Fruit fly (Drosophila melanogaster) whole organism, pupa: Measurements from ENCODE around the gene HIPP1.

Source experiments
- CG10348 ChIP-seq: fragments of 200-800 bp; sonication (Bioruptor generic); IDR thresholded peaks from 2 replicates; pipeline ENCODE4 v1.3.6; 2022; ENCODE audit warnings: missing biosample characterization, missing genetic modification characterization
- CG12605 ChIP-seq: fragments of 200-800 bp; sonication (Bioruptor generic); IDR thresholded peaks from 2 replicates; pipeline ENCODE4 v1.3.6; 2022; ENCODE audit warnings: missing biosample characterization, missing genetic modification characterization
- CG13204 ChIP-seq: fragments of 200-800 bp; sonication (Bioruptor generic); optimal IDR thresholded peaks from 2 replicates; lab custom pipeline; 2018; ENCODE audit warnings: missing biosample characterization, mild to moderate bottlenecking, missing genetic modification characterization, moderate library complexity
- CG14655 ChIP-seq: fragments of 200-800 bp; sonication (Bioruptor generic); optimal IDR thresholded peaks from 3 replicates; lab custom pipeline; 2017; ENCODE audit warnings: mild to moderate bottlenecking, missing biosample characterization, missing genetic modification reagents, missing genetic modification characterization
- CG15710 ChIP-seq: fragments of 200-800 bp; sonication (Bioruptor generic); optimal IDR thresholded peaks from 2 replicates; lab custom pipeline; 2018; ENCODE audit warnings: missing biosample characterization, mild to moderate bottlenecking, missing genetic modification characterization, moderate library complexity
- CG17806 ChIP-seq: fragments of 200-800 bp; sonication (Bioruptor generic); optimal IDR thresholded peaks from 2 replicates; lab custom pipeline; 2018; ENCODE audit warnings: missing biosample characterization, mild to moderate bottlenecking, missing genetic modification characterization, moderate library complexity
- CG32121 ChIP-seq: fragments of 200-800 bp; sonication (Bioruptor generic); IDR thresholded peaks from 2 replicates; pipeline ENCODE4 v1.3.6; 2022; ENCODE audit warnings: missing biosample characterization, missing genetic modification characterization
- CG34367 ChIP-seq: fragments of 200-800 bp; sonication (Bioruptor generic); optimal IDR thresholded peaks from 2 replicates; lab custom pipeline; 2018; ENCODE audit warnings: missing biosample characterization, mild to moderate bottlenecking, missing genetic modification characterization
- CG4496 ChIP-seq: fragments of 200-800 bp; sonication (Bioruptor generic); IDR thresholded peaks from 3 replicates; pipeline ENCODE4 v1.3.6; 2022; ENCODE audit warnings: missing biosample characterization, missing genetic modification characterization
- CG8159 ChIP-seq: fragments of 200-800 bp; sonication (Bioruptor generic); optimal IDR thresholded peaks from 3 replicates; lab custom pipeline; 2018; ENCODE audit warnings: missing biosample characterization, mild to moderate bottlenecking, missing genetic modification characterization, moderate library complexity
- CG8301 ChIP-seq: fragments of 200-800 bp; sonication (Bioruptor generic); optimal IDR thresholded peaks from 2 replicates; lab custom pipeline; 2018; ENCODE audit warnings: missing biosample characterization, mild to moderate bottlenecking, missing genetic modification characterization
- CG9948 ChIP-seq: fragments of 200-800 bp; sonication (Bioruptor generic); optimal IDR thresholded peaks from 2 replicates; lab custom pipeline; 2018; ENCODE audit warnings: missing biosample characterization, mild to moderate bottlenecking, missing genetic modification characterization, moderate library complexity
- D1 ChIP-seq: fragments of 200-800 bp; sonication (Bioruptor generic); optimal IDR thresholded peaks from 2 replicates; lab custom pipeline; 2018; ENCODE audit warnings: missing biosample characterization, mild to moderate bottlenecking, missing genetic modification characterization, moderate library complexity
- EcR ChIP-seq: fragments of 200-800 bp; sonication (Bioruptor generic); optimal IDR thresholded peaks from 3 replicates; lab custom pipeline; 2019; ENCODE audit warnings: missing biosample characterization, missing genetic modification characterization, mild to moderate bottlenecking, moderate library complexity, missing genetic modification reagents
- Ets98B ChIP-seq: fragments of 200-800 bp; sonication (Bioruptor generic); IDR thresholded peaks from 2 replicates; pipeline ENCODE4 v1.3.6; 2022; ENCODE audit warnings: missing biosample characterization, missing genetic modification characterization
- Pif1A ChIP-seq: fragments of 200-800 bp; sonication (Bioruptor generic); optimal IDR thresholded peaks from 3 replicates; lab custom pipeline; 2016; ENCODE audit warnings: missing biosample characterization, missing genetic modification characterization
- Pif1B ChIP-seq: fragments of 200-800 bp; sonication (Bioruptor generic); optimal IDR thresholded peaks from 3 replicates; lab custom pipeline; 2016; ENCODE audit warnings: missing biosample characterization, missing genetic modification characterization
- Snoo ChIP-seq: fragments of 200-800 bp; sonication (Bioruptor generic); optimal IDR thresholded peaks from 3 replicates; lab custom pipeline; 2017; ENCODE audit warnings: missing biosample characterization, mild to moderate bottlenecking, missing genetic modification characterization, inconsistent platforms
- fd96Ca ChIP-seq: fragments of 200-800 bp; sonication (Bioruptor generic); IDR thresholded peaks from 3 replicates; pipeline ENCODE4 v1.3.6; 2022; ENCODE audit warnings: missing biosample characterization, missing genetic modification characterization
- gl ChIP-seq: fragments of 200-800 bp; sonication (Bioruptor generic); optimal IDR thresholded peaks from 2 replicates; lab custom pipeline; 2018; ENCODE audit warnings: missing biosample characterization, mild to moderate bottlenecking, missing genetic modification characterization
- rn ChIP-seq: fragments of 200-800 bp; sonication (Bioruptor generic); IDR thresholded peaks from 2 replicates; pipeline ENCODE4 v1.3.6; 2022; ENCODE audit warnings: missing biosample characterization, missing genetic modification characterization

The HIPP1 gene

dm6 chr3L:20796757-20797156 lies 12.7 kb upstream of the HIPP1 start:
- TF ChIP-seq CG32121 (GFP tag; lab: Robert Waterston, UW) = no peak
- TF ChIP-seq CG4496 (GFP tag; lab: Robert Waterston, UW) = no peak
- no peak for TF ChIP-seq CG12605 (GFP tag; lab: Robert Waterston, UW)
- TF ChIP-seq CG14655 (GFP tag; lab: Kevin White, UChicago) = no peak
- TF ChIP-seq CG9948 (tag; lab: Kevin White, UChicago) = no peak
- no peak for TF ChIP-seq fd96Ca
- TF ChIP-seq CG15710 (tag; lab: Kevin White, UChicago) = no peak
- no peak for TF ChIP-seq Snoo (tag; lab: Kevin White, UChicago)
- no peak for TF ChIP-seq Pif1B (GFP tag; lab: Kevin White, UChicago)
- TF ChIP-seq EcR (GFP tag; lab: Kevin White, UChicago) = no peak
- no peak for TF ChIP-seq rn (GFP tag; lab: Robert Waterston, UW)
- no peak for TF ChIP-seq Ets98B
- no peak for TF ChIP-seq CG13204 (GFP tag; lab: Kevin White, UChicago)
- TF ChIP-seq Pif1A (GFP tag; lab: Kevin White, UChicago) = no peak

- no peak for TF ChIP-seq rn (GFP tag; lab: Robert Waterston, UW)
- no peak for TF ChIP-seq CG17806 (tag; lab: Kevin White, UChicago)
- TF ChIP-seq fd96Ca = no peak
Measured at dm6 chr3L:20797379-20797778, 12.1 kb upstream of the HIPP1 start.

dm6 chr3L:20798325-20798846 lies 11.1 kb upstream of the HIPP1 start, which contains the start of the genes CG3698 and tzn:
CG3698 (minus strand) TSS chr3L:20798375.
tzn (plus strand) TSS chr3L:20798645.
- TF ChIP-seq CG32121 (GFP tag; lab: Robert Waterston, UW) (peak; percentile 59; the same call in 1 of the 2 replicates), Ets98B (peak; percentile 52; the same call in 1 of the 2 replicates), CG9948 (tag; lab: Kevin White, UChicago) (no peak), fd96Ca (no peak; the same call in 2 of the 3 replicates), CG12605 (GFP tag; lab: Robert Waterston, UW) (no peak), CG10348 (GFP tag; lab: Robert Waterston, UW) (no peak), CG8159 (no peak), CG4496 (GFP tag; lab: Robert Waterston, UW) (peak; percentile 89), rn (GFP tag; lab: Robert Waterston, UW) (peak; percentile 76), CG17806 (tag; lab: Kevin White, UChicago) (no peak), gl (tag; lab: Kevin White, UChicago) (peak; percentile 48), D1 (tag; lab: Kevin White, UChicago) (no peak), Pif1A (GFP tag; lab: Kevin White, UChicago) (no peak), Pif1B (GFP tag; lab: Kevin White, UChicago) (no peak), Snoo (tag; lab: Kevin White, UChicago) (peak; percentile 93), CG34367 (peak; percentile 82), EcR (GFP tag; lab: Kevin White, UChicago) (no peak), CG14655 (GFP tag; lab: Kevin White, UChicago) (no peak), CG8301 (tag; lab: Kevin White, UChicago) (no peak), CG13204 (GFP tag; lab: Kevin White, UChicago) (no peak), CG15710 (tag; lab: Kevin White, UChicago) (peak; percentile 72)

- TF ChIP-seq gl (tag; lab: Kevin White, UChicago) (no peak), CG17806 (tag; lab: Kevin White, UChicago) (no peak), fd96Ca (no peak), CG12605 (GFP tag; lab: Robert Waterston, UW) (no peak), rn (GFP tag; lab: Robert Waterston, UW) (no peak), Pif1A (GFP tag; lab: Kevin White, UChicago) (no peak), D1 (tag; lab: Kevin White, UChicago) (no peak), CG8159 (no peak), Ets98B (no peak), Pif1B (GFP tag; lab: Kevin White, UChicago) (no peak), CG9948 (tag; lab: Kevin White, UChicago) (no peak), EcR (GFP tag; lab: Kevin White, UChicago) (no peak), CG4496 (GFP tag; lab: Robert Waterston, UW) (no peak), CG15710 (tag; lab: Kevin White, UChicago) (no peak), Snoo (tag; lab: Kevin White, UChicago) (no peak), CG14655 (GFP tag; lab: Kevin White, UChicago) (no peak), CG13204 (GFP tag; lab: Kevin White, UChicago) (no peak), CG34367 (no peak), CG32121 (GFP tag; lab: Robert Waterston, UW) (no peak)
Measured at dm6 chr3L:20800208-20800607, 9.3 kb upstream of the HIPP1 start, which contains the start of gene Spc105R. Spc105R (plus strand) TSS chr3L:20800410.

- TF ChIP-seq CG8159 = no peak
- no peak for TF ChIP-seq CG17806 (tag; lab: Kevin White, UChicago)
- TF ChIP-seq fd96Ca = no peak
- TF ChIP-seq CG34367 = no peak
- no peak for TF ChIP-seq Pif1B (GFP tag; lab: Kevin White, UChicago)
- no peak for TF ChIP-seq CG9948 (tag; lab: Kevin White, UChicago)
- no peak for TF ChIP-seq CG4496 (GFP tag; lab: Robert Waterston, UW)
- TF ChIP-seq gl (tag; lab: Kevin White, UChicago) = no peak
- no peak for TF ChIP-seq CG32121 (GFP tag; lab: Robert Waterston, UW)
- no peak for TF ChIP-seq CG10348 (GFP tag; lab: Robert Waterston, UW)
- TF ChIP-seq D1 (tag; lab: Kevin White, UChicago) = no peak
- TF ChIP-seq CG8301 (tag; lab: Kevin White, UChicago) = no peak
Measured at dm6 chr3L:20815666-20816375, 6.4 kb downstream of the HIPP1 start, which contains the start of the genes CG3618 and Pka-R1. CG3618 (minus strand) TSS chr3L:20816075. Pka-R1 (plus strand) TSS chr3L:20816118.
